Fruit fly (Drosophila melanogaster): ENCODE data around the gene bai.

The bai gene

dm6 chr3R:25074558-25074964, 35.4 kb downstream of the bai start, which contains the start of the genes shams and CG11920:
Gene shams (minus strand): TSS chr3R:25074607.
Gene CG11920 (plus strand): TSS chr3R:25074877.
- TF ChIP-seq rn (GFP tag; IDR thresholded peaks at IDR 0.05) (no peak), Snoo (tag; optimal IDR thresholded peaks at IDR 0.05) (no peak), CG8159 (tag; optimal IDR thresholded peaks at IDR 0.05) (peak; percentile 58), gl (tag; optimal IDR thresholded peaks at IDR 0.05) (no peak)

dm6 chr3R:25077280-25077820, 38.2 kb downstream of the bai start:
- no peak for TF ChIP-seq CG8159 (tag; optimal IDR thresholded peaks at IDR 0.05)
- no peak for TF ChIP-seq CG4496 (GFP tag; IDR thresholded peaks at IDR 0.05)
- TF ChIP-seq EcR (GFP tag; optimal IDR thresholded peaks at IDR 0.05) = no peak
- TF ChIP-seq D1 (tag; optimal IDR thresholded peaks at IDR 0.05) = no peak
- TF ChIP-seq CG9948 (tag; optimal IDR thresholded peaks at IDR 0.05) = no peak
- no peak for TF ChIP-seq gl (tag; optimal IDR thresholded peaks at IDR 0.05)
- no peak for TF ChIP-seq CG34367 (tag; optimal IDR thresholded peaks at IDR 0.05)
- TF ChIP-seq CG13204 (GFP tag; optimal IDR thresholded peaks at IDR 0.05) = no peak
- no peak for TF ChIP-seq CG12605 (GFP tag; IDR thresholded peaks at IDR 0.05)
- no peak for TF ChIP-seq rn (GFP tag; IDR thresholded peaks at IDR 0.05)
- TF ChIP-seq Pif1B (GFP tag; optimal IDR thresholded peaks at IDR 0.05) = no peak
- no peak for TF ChIP-seq CG17806 (tag; optimal IDR thresholded peaks at IDR 0.05)
- no peak for TF ChIP-seq Pif1A (GFP tag; optimal IDR thresholded peaks at IDR 0.05)
- TF ChIP-seq CG8301 (tag; optimal IDR thresholded peaks at IDR 0.05) = no peak
- TF ChIP-seq Ets98B (GFP tag; IDR thresholded peaks at IDR 0.05) = no peak
- TF ChIP-seq fd96Ca (GFP tag; IDR thresholded peaks at IDR 0.05) = no peak
- no peak for TF ChIP-seq CG15710 (tag; optimal IDR thresholded peaks at IDR 0.05)
- no peak for TF ChIP-seq CG14655 (GFP tag; optimal IDR thresholded peaks at IDR 0.05)
- no peak for TF ChIP-seq Snoo (tag; optimal IDR thresholded peaks at IDR 0.05)
- TF ChIP-seq CG32121 (GFP tag; IDR thresholded peaks at IDR 0.05) = no peak

- no peak for TF ChIP-seq Pif1B (GFP tag; optimal IDR thresholded peaks at IDR 0.05)
- no peak for TF ChIP-seq Snoo (tag; optimal IDR thresholded peaks at IDR 0.05)
- no peak for TF ChIP-seq EcR (GFP tag; optimal IDR thresholded peaks at IDR 0.05)
- no peak for TF ChIP-seq CG15710 (tag; optimal IDR thresholded peaks at IDR 0.05)
- no peak for TF ChIP-seq fd96Ca (GFP tag; IDR thresholded peaks at IDR 0.05)
- no peak for TF ChIP-seq CG4496 (GFP tag; IDR thresholded peaks at IDR 0.05)
- TF ChIP-seq gl (tag; optimal IDR thresholded peaks at IDR 0.05) = no peak
- no peak for TF ChIP-seq D1 (tag; optimal IDR thresholded peaks at IDR 0.05)
- no peak for TF ChIP-seq CG8301 (tag; optimal IDR thresholded peaks at IDR 0.05)
- TF ChIP-seq CG10348 (GFP tag; IDR thresholded peaks at IDR 0.05) = no peak
- no peak for TF ChIP-seq CG9948 (tag; optimal IDR thresholded peaks at IDR 0.05)
- TF ChIP-seq rn (GFP tag; IDR thresholded peaks at IDR 0.05) = no peak
- no peak for TF ChIP-seq Pif1A (GFP tag; optimal IDR thresholded peaks at IDR 0.05)
These were observed 39.5 kb downstream of the bai start for dm6 chr3R:25078665-25079064.

- TF ChIP-seq CG10348 (GFP tag; IDR thresholded peaks at IDR 0.05) (no peak), D1 (tag; optimal IDR thresholded peaks at IDR 0.05) (no peak), CG32121 (GFP tag; IDR thresholded peaks at IDR 0.05) (peak; percentile 46; the same call in 1 of the 2 replicates), CG13204 (GFP tag; optimal IDR thresholded peaks at IDR 0.05) (no peak)
These were observed 41.3 kb downstream of the bai start for dm6 chr3R:25080446-25080845.

- TF ChIP-seq CG4496 (GFP tag; IDR thresholded peaks at IDR 0.05) (0 out of 3 replicates have a peak, but pooled peaks have one; percentile 42), CG13204 (GFP tag; optimal IDR thresholded peaks at IDR 0.05) (peak; percentile 87), Ets98B (GFP tag; IDR thresholded peaks at IDR 0.05) (no peak), EcR (GFP tag; optimal IDR thresholded peaks at IDR 0.05) (no peak), CG12605 (GFP tag; IDR thresholded peaks at IDR 0.05) (no peak)
These were observed 43.2 kb downstream of the bai start, which contains the start of gene fd96Ca for dm6 chr3R:25082348-25082747. Gene fd96Ca (plus strand): TSS chr3R:25082684.
